Fruit fly (Drosophila melanogaster): ENCODE measurements around the gene Jon99Cii.

Gene Jon99Cii

DNA sequence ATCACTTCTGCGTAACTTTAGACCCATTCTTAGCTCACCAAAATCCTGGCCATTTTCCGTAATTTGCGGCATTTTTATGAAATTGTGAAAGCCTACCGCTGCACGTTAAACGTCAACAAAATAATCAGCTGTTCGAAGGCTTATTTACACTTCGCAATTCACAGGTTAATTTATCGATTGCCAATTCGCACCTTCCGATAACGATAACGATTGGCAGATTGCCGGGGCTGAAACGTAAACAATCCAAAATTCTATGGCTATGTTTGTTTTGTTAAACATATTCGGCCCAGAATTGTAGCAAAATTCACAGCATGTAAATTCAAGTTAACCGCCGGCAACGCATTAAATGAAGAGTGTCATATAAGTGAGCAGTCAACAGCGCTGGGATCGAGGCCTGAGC is 11.3 kb upstream of the Jon99Cii start, which contains the start of the genes eIF2Balpha and Vps13B (continued):
- peak; percentile 85 for TF ChIP-seq nerfin-2 (GFP tag; IDR thresholded peaks at IDR 0.05; ENCODE audit: partially characterized antibody)
- peak; percentile 12 for TF ChIP-seq Sin3A (optimal IDR thresholded peaks at IDR 0.05)
- TF ChIP-seq sr (GFP tag; IDR thresholded peaks at IDR 0.05) = no peak
- TF ChIP-seq caup (GFP tag; optimal IDR thresholded peaks at IDR 0.05; ENCODE audit: severe bottlenecking) = no peak
- peak; percentile 40; the same call in 1 of the 3 replicates for TF ChIP-seq ci (GFP tag; IDR thresholded peaks at IDR 0.05)
- TF ChIP-seq fu2 (GFP tag; optimal IDR thresholded peaks at IDR 0.05) = no peak
- peak in 1 of 2 experiments; percentile 87 for TF ChIP-seq crp (GFP tag; optimal IDR thresholded peaks at IDR 0.05)
- TF ChIP-seq bigmax (GFP tag; optimal IDR thresholded peaks at IDR 0.05) = peak; percentile 80
- no peak for TF ChIP-seq lilli (GFP tag; optimal IDR thresholded peaks at IDR 0.05)
- TF ChIP-seq CG34224 (GFP tag; IDR thresholded peaks at IDR 0.05; ENCODE audit: partially characterized antibody) = peak; percentile 84
- peak; percentile 54 for TF ChIP-seq Sox102F (GFP tag; optimal IDR thresholded peaks at IDR 0.05)
- peak; percentile 87; the same call in 2 of the 3 replicates for TF ChIP-seq Opbp (GFP tag; IDR thresholded peaks at IDR 0.05; ENCODE audit: partially characterized antibody)
- TF ChIP-seq chinmo (GFP tag; IDR thresholded peaks at IDR 0.05; ENCODE audit: partially characterized antibody) = peak; percentile 87; the same call in 2 of the 4 replicates
- 0 out of 2 replicates have a peak, but pooled peaks have one; percentile 23 for TF ChIP-seq CG3847 (GFP tag; IDR thresholded peaks at IDR 0.05)
- TF ChIP-seq H2.0 (GFP tag; IDR thresholded peaks at IDR 0.05) = peak; percentile 32; the same call in 1 of the 2 replicates
- peak; percentile 68 for TF ChIP-seq hbn (GFP tag; IDR thresholded peaks at IDR 0.05; ENCODE audit: partially characterized antibody)
- no peak for TF ChIP-seq CG18262 (tag; optimal IDR thresholded peaks at IDR 0.05)
- peak; percentile 69 for TF ChIP-seq pzg (GFP tag; optimal IDR thresholded peaks at IDR 0.05)
- TF ChIP-seq Hr3 (GFP tag; optimal IDR thresholded peaks at IDR 0.05) = no peak
- TF ChIP-seq CG14860 (GFP tag; IDR thresholded peaks at IDR 0.05; ENCODE audit: partially characterized antibody) = peak; percentile 63

DNA sequence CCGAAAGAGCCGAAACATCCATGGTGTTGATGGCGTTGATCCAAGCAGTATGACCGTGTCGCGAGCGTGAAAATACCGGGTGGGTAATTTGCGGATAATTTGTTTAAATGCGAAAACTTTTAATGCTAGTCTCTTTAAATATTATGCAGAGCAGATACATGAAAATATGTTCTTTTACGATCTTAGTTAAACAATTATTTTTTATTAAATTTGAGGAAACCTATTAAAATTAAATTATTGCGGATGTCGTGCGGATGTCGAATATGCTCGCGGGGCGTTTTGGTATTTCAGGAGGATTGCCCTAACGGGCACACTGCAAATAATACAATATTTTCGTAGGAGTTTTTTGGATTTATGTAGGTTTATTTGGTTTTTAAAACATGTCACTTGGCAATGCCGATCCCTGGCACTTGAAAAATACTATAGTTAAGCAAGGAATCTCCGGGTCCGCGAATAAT is 8.6 kb upstream of the Jon99Cii start, which contains the start of the genes Cog7, CG42557 and CG42558:
Gene Cog7, minus strand, starts transcription at position 51 of the 458 bp plus-strand sequence.
Gene CG42557, plus strand, starts transcription at position 281 of the 458 bp plus-strand sequence.
Gene CG42558, plus strand, starts transcription at position 281 of the 458 bp plus-strand sequence.
- TF ChIP-seq cg (GFP tag; optimal IDR thresholded peaks at IDR 0.05) (no peak), CG9437 (GFP tag; optimal IDR thresholded peaks at IDR 0.05) (no peak), CG16813 (GFP tag; IDR thresholded peaks at IDR 0.05; ENCODE audit: partially characterized antibody) (no peak), CG13287 (GFP tag; IDR thresholded peaks at IDR 0.05; ENCODE audit: partially characterized antibody) (peak; percentile 57; the same call in 1 of the 2 replicates), CG9797 (GFP tag; optimal IDR thresholded peaks at IDR 0.05) (peak; percentile 70), crp (GFP tag; optimal IDR thresholded peaks at IDR 0.05) (peak in 1 of 2 experiments; percentile 14), pzg (GFP tag; optimal IDR thresholded peaks at IDR 0.05) (peak; percentile 33), CG2116 (GFP tag; optimal IDR thresholded peaks at IDR 0.05) (peak; percentile 3), CoRest (tag; optimal IDR thresholded peaks at IDR 0.05) (peak; percentile 2), Sin3A (optimal IDR thresholded peaks at IDR 0.05) (peak; percentile 74), nmo (GFP tag; optimal IDR thresholded peaks at IDR 0.05) (peak; percentile 8), CG4617 (GFP tag; optimal IDR thresholded peaks at IDR 0.05; ENCODE audit: borderline replicate concordance) (peak; percentile 48), CG13775 (GFP tag; optimal IDR thresholded peaks at IDR 0.05) (peak; percentile 100), CG12769 (tag; optimal IDR thresholded peaks at IDR 0.05) (no peak), Xrp1 (GFP tag; IDR thresholded peaks at IDR 0.05) (no peak), MESR4 (GFP tag; optimal IDR thresholded peaks at IDR 0.05) (peak; percentile 28), gfzf (GFP tag; optimal IDR thresholded peaks at IDR 0.05) (peak; percentile 82), MBD-R2 (GFP tag; IDR thresholded peaks at IDR 0.05) (peak; percentile 83), row (GFP tag; IDR thresholded peaks at IDR 0.05) (peak; percentile 92), az2 (GFP tag; optimal IDR thresholded peaks at IDR 0.05) (no peak), CG16815 (GFP tag; optimal IDR thresholded peaks at IDR 0.05) (no peak), Dll (GFP tag; IDR thresholded peaks at IDR 0.05; ENCODE audit: partially characterized antibody) (no peak; the same call in 3 of the 4 replicates), YL-1 (GFP tag; optimal IDR thresholded peaks at IDR 0.05) (peak; percentile 69), danr (GFP tag; IDR thresholded peaks at IDR 0.05) (no peak), Dref (GFP tag; IDR thresholded peaks at IDR 0.05) (peak; percentile 40), disco-r (GFP tag; optimal IDR thresholded peaks at IDR 0.05) (no peak), knrl (GFP tag; IDR thresholded peaks at IDR 0.05; ENCODE audit: partially characterized antibody) (peak; percentile 24; the same call in 1 of the 3 replicates), CG30020 (tag; optimal IDR thresholded peaks at IDR 0.05) (peak; percentile 49), BEAF-32 (GFP tag; optimal IDR thresholded peaks at IDR 0.05) (peak; percentile 22)
